Fruit fly (Drosophila melanogaster): ENCODE results near the gene Dnaaf5.

DNA sequence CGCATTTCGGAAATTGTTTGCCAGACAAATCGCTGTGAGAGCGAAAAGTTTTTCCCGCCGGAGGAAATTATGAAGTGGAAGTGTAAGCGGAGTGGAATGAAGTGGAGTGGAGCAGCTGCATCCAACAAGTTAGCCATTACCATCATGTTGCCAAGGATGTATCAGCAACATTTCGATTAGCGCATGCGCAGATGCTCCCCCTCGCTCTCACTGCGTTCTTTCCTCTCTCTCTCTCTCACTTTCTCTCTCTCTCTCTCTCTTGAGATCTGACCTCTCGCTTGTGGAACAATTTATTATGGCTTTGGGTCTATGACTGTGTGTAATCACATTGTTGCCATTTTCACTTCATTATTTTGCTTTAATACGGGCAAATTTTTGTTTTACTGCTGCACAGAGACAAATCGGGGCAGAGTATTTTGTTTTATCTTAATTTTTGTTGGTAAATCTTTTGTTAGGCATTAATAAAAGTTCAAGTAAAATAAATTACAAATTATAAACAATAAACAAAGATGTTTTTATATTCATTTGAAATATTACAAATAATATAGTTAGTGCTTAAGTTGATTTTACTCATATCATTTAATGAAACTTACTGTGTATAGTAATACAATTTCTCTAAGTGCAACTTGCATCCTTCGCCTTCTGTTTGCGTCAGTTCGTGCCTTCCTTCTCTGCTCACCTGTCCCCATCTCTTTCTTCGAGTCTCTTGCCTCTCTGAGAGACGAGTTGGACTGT, 20.9 kb upstream of the Dnaaf5 start:
- TF ChIP-seq CTCF (optimal IDR thresholded peaks at IDR 0.05) (no peak), CG8478 (optimal IDR thresholded peaks at IDR 0.05) (no peak)
